Fruit fly (Drosophila melanogaster) whole organism, prepupa: ENCODE results near the gene aph-1.

Source experiments
- Blimp-1 ChIP-seq: fragments of 200-800 bp; sonication (Bioruptor generic); optimal IDR thresholded peaks from 3 replicates; lab custom pipeline; 2017; ENCODE audit warnings: missing biosample characterization, missing genetic modification characterization, mild to moderate bottlenecking, moderate library complexity, missing genetic modification reagents
- CG10631 ChIP-seq: fragments of 200-800 bp; sonication (Bioruptor generic); optimal IDR thresholded peaks from 2 replicates; lab custom pipeline; 2016; ENCODE audit warnings: missing biosample characterization, missing genetic modification characterization
- CG10669 ChIP-seq: fragments of 200-800 bp; sonication (Bioruptor generic); optimal IDR thresholded peaks from 3 replicates; lab custom pipeline; 2018; ENCODE audit warnings: missing biosample characterization, mild to moderate bottlenecking, missing genetic modification characterization, moderate library complexity
- CG11294 ChIP-seq: fragments of 200-800 bp; sonication (Bioruptor generic); IDR thresholded peaks from 2 replicates; pipeline ENCODE4 v1.3.6; 2022; ENCODE audit warnings: missing biosample characterization, missing genetic modification characterization
- CG15336 ChIP-seq: fragments of 200-800 bp; sonication (Bioruptor generic); IDR thresholded peaks from 2 replicates; pipeline ENCODE4 v1.3.6; 2022; ENCODE audit warnings: missing biosample characterization, missing genetic modification characterization
- CG1621 ChIP-seq: fragments of 200-800 bp; sonication (Bioruptor generic); optimal IDR thresholded peaks from 3 replicates; lab custom pipeline; 2018; ENCODE audit warnings: missing biosample characterization, mild to moderate bottlenecking, missing genetic modification characterization
- CG16779 ChIP-seq: fragments of 200-800 bp; sonication (Bioruptor generic); optimal IDR thresholded peaks from 3 replicates; lab custom pipeline; 2017; ENCODE audit warnings: missing biosample characterization, mild to moderate bottlenecking, missing genetic modification characterization
- CG3032 ChIP-seq: fragments of 200-800 bp; optimal IDR thresholded peaks from 2 replicates; lab custom pipeline; 2019; ENCODE audit warnings: missing biosample characterization, mild to moderate bottlenecking, missing genetic modification characterization, moderate library complexity
- CG31627 ChIP-seq: fragments of 200-800 bp; sonication (Bioruptor generic); optimal IDR thresholded peaks from 3 replicates; lab custom pipeline; 2016; ENCODE audit warnings: missing biosample characterization, missing genetic modification characterization
- CG32006 ChIP-seq: fragments of 200-800 bp; sonication (Bioruptor generic); optimal IDR thresholded peaks from 3 replicates; lab custom pipeline; 2017; ENCODE audit warnings: missing biosample characterization, mild to moderate bottlenecking, missing genetic modification characterization
- CG34406 ChIP-seq: fragments of 200-800 bp; sonication (Bioruptor generic); optimal IDR thresholded peaks from 3 replicates; lab custom pipeline; 2016; ENCODE audit warnings: missing biosample characterization, missing genetic modification characterization
- CG3919 ChIP-seq: fragments of 200-800 bp; sonication (Bioruptor generic); optimal IDR thresholded peaks from 3 replicates; lab custom pipeline; 2016; ENCODE audit warnings: missing biosample characterization, missing genetic modification characterization
- CG4318 ChIP-seq: fragments of 200-800 bp; sonication (Bioruptor generic); optimal IDR thresholded peaks from 3 replicates; lab custom pipeline; 2017; ENCODE audit warnings: missing biosample characterization, mild to moderate bottlenecking, missing genetic modification characterization
- CG6276 ChIP-seq: fragments of 200-800 bp; sonication (Bioruptor generic); optimal IDR thresholded peaks from 2 replicates; lab custom pipeline; 2017; ENCODE audit warnings: missing biosample characterization, mild to moderate bottlenecking, missing genetic modification characterization
- CG6808 ChIP-seq: fragments of 200-800 bp; sonication (Bioruptor generic); optimal IDR thresholded peaks from 3 replicates; lab custom pipeline; 2017; ENCODE audit warnings: missing biosample characterization, missing genetic modification characterization, mild to moderate bottlenecking, moderate library complexity, missing genetic modification reagents
- CG7368 ChIP-seq: fragments of 200-800 bp; sonication (Bioruptor generic); optimal IDR thresholded peaks from 3 replicates; lab custom pipeline; 2016; ENCODE audit warnings: missing biosample characterization, missing genetic modification characterization
- CG8319 ChIP-seq: fragments of 200-800 bp; sonication (Bioruptor generic); optimal IDR thresholded peaks from 3 replicates; lab custom pipeline; 2016; ENCODE audit warnings: missing biosample characterization, missing genetic modification characterization
- CG8632 ChIP-seq: fragments of 200-800 bp; sonication (Bioruptor generic); optimal IDR thresholded peaks from 3 replicates; lab custom pipeline; 2016; ENCODE audit warnings: missing biosample characterization, missing genetic modification characterization
- CG9139 ChIP-seq: fragments of 200-800 bp; sonication (Bioruptor generic); optimal IDR thresholded peaks from 3 replicates; lab custom pipeline; 2017; ENCODE audit warnings: missing biosample characterization, mild to moderate bottlenecking, missing genetic modification characterization
- Eip75B ChIP-seq: fragments of 200-800 bp; sonication (Bioruptor generic); optimal IDR thresholded peaks from 3 replicates; lab custom pipeline; 2016; ENCODE audit warnings: missing biosample characterization, missing genetic modification characterization
- Eip78C ChIP-seq: fragments of 200-800 bp; sonication (Bioruptor generic); peaks from one replicate; lab custom pipeline; 2016; ENCODE audit warnings: missing biosample characterization, missing genetic modification characterization
- Eip93F ChIP-seq: fragments of 200-800 bp; sonication (Bioruptor generic); optimal IDR thresholded peaks from 2 replicates; lab custom pipeline; 2016; ENCODE audit warnings: missing biosample characterization, mild to moderate bottlenecking, missing genetic modification characterization
- Ets21C ChIP-seq: fragments of 200-800 bp; sonication (Bioruptor generic); optimal IDR thresholded peaks from 3 replicates; lab custom pipeline; 2016; ENCODE audit warnings: missing biosample characterization, missing genetic modification characterization
- Ets96B ChIP-seq: fragments of 200-800 bp; optimal IDR thresholded peaks from 2 replicates; lab custom pipeline; 2019; ENCODE audit warnings: missing biosample characterization, mild to moderate bottlenecking, missing genetic modification characterization, moderate library complexity
- Gug ChIP-seq: fragments of 200-800 bp; sonication (Bioruptor generic); IDR thresholded peaks from 2 replicates; pipeline ENCODE4 v1.3.6; 2022; ENCODE audit warnings: missing biosample characterization, missing genetic modification characterization
- Hr38 ChIP-seq: sonication (Bioruptor generic); optimal IDR thresholded peaks from 2 replicates; lab custom pipeline; 2016; ENCODE audit warnings: missing biosample characterization, missing genetic modification characterization
- Hr4 ChIP-seq: fragments of 200-800 bp; sonication (Bioruptor generic); optimal IDR thresholded peaks from 3 replicates; lab custom pipeline; 2016; ENCODE audit warnings: missing biosample characterization, missing genetic modification characterization
- Lpt ChIP-seq: fragments of 200-800 bp; sonication (Bioruptor generic); optimal IDR thresholded peaks from 3 replicates; lab custom pipeline; 2016; ENCODE audit warnings: missing biosample characterization, missing genetic modification characterization
- Met ChIP-seq: fragments of 200-800 bp; sonication (Bioruptor generic); optimal IDR thresholded peaks from 3 replicates; lab custom pipeline; 2016; ENCODE audit warnings: missing biosample characterization, missing genetic modification characterization
- Smox ChIP-seq: fragments of 200-800 bp; sonication (Bioruptor generic); optimal IDR thresholded peaks from 3 replicates; lab custom pipeline; 2016; ENCODE audit warnings: missing biosample characterization, missing genetic modification characterization
- Sox102F ChIP-seq: fragments of 200-800 bp; sonication (Bioruptor generic); optimal IDR thresholded peaks from 2 replicates; lab custom pipeline; 2016; ENCODE audit warnings: missing biosample characterization, mild to moderate bottlenecking, missing genetic modification characterization
- Sox14 ChIP-seq: fragments of 200-800 bp; sonication (Bioruptor generic); optimal IDR thresholded peaks from 3 replicates; lab custom pipeline; 2016; ENCODE audit warnings: missing biosample characterization, missing genetic modification characterization
- Sox15 ChIP-seq: fragments of 200-800 bp; sonication (Bioruptor generic); optimal IDR thresholded peaks from 3 replicates; lab custom pipeline; 2016; ENCODE audit warnings: missing biosample characterization, missing genetic modification characterization
- achi ChIP-seq: fragments of 200-800 bp; sonication (Bioruptor generic); optimal IDR thresholded peaks from 3 replicates; lab custom pipeline; 2016; ENCODE audit warnings: missing biosample characterization, missing genetic modification characterization
- acj6 ChIP-seq: fragments of 200-800 bp; sonication (Bioruptor generic); optimal IDR thresholded peaks from 3 replicates; lab custom pipeline; 2016; ENCODE audit warnings: missing biosample characterization, missing genetic modification characterization
- cyc ChIP-seq: fragments of 200-800 bp; sonication (Bioruptor generic); optimal IDR thresholded peaks from 3 replicates; lab custom pipeline; 2016; ENCODE audit warnings: missing biosample characterization, missing genetic modification characterization
- dac ChIP-seq: fragments of 200-800 bp; sonication (Bioruptor generic); optimal IDR thresholded peaks from 2 replicates; lab custom pipeline; 2017; ENCODE audit warnings: missing biosample characterization, mild to moderate bottlenecking, missing genetic modification characterization
- esn ChIP-seq: fragments of 200-800 bp; sonication (Bioruptor generic); optimal IDR thresholded peaks from 2 replicates; lab custom pipeline; 2016; ENCODE audit warnings: missing biosample characterization, mild to moderate bottlenecking, missing genetic modification characterization, moderate library complexity
- fd59A ChIP-seq: fragments of 200-800 bp; sonication (Bioruptor generic); optimal IDR thresholded peaks from 2 replicates; lab custom pipeline; 2017; ENCODE audit warnings: missing biosample characterization, mild to moderate bottlenecking, missing genetic modification characterization, missing genetic modification reagents
- fd85E ChIP-seq: fragments of 200-800 bp; sonication (Bioruptor generic); optimal IDR thresholded peaks from 3 replicates; lab custom pipeline; 2016; ENCODE audit warnings: missing biosample characterization, missing genetic modification characterization
- fkh ChIP-seq: fragments of 200-800 bp; sonication (Bioruptor generic); optimal IDR thresholded peaks from 3 replicates; lab custom pipeline; 2017; ENCODE audit warnings: missing biosample characterization, mild to moderate bottlenecking, missing genetic modification characterization, moderate library complexity
- lz ChIP-seq: fragments of 200-800 bp; sonication (Bioruptor generic); optimal IDR thresholded peaks from 3 replicates; lab custom pipeline; 2016; ENCODE audit warnings: missing biosample characterization, missing genetic modification characterization
- net ChIP-seq: fragments of 200-800 bp; sonication (Bioruptor generic); optimal IDR thresholded peaks from 3 replicates; lab custom pipeline; 2016; ENCODE audit warnings: missing biosample characterization, missing genetic modification characterization
- pdm3 ChIP-seq: fragments of 200-800 bp; sonication (Bioruptor generic); optimal IDR thresholded peaks from 3 replicates; lab custom pipeline; 2016; ENCODE audit warnings: missing biosample characterization, missing genetic modification characterization
- salr ChIP-seq, 2 experiments: fragments of 200-800 bp; sonication (Bioruptor generic); optimal IDR thresholded peaks; 3 replicates each; lab custom pipeline; 2016 to 2018; ENCODE audit warnings: missing biosample characterization in 2 of 2, missing genetic modification characterization in 2 of 2, mild to moderate bottlenecking in 1 of 2
- ss ChIP-seq, 2 experiments: fragments of 200-800 bp; sonication (Bioruptor generic); optimal IDR thresholded peaks; 2 replicates in 1 of 2; 3 replicates in 1 of 2; lab custom pipeline; 2017 to 2018; ENCODE audit warnings: mild to moderate bottlenecking in 2 of 2, missing biosample characterization in 2 of 2, missing genetic modification characterization in 2 of 2, moderate library complexity in 1 of 2
- svp ChIP-seq: fragments of 200-800 bp; sonication (Bioruptor generic); peaks from one replicate; lab custom pipeline; 2016; ENCODE audit warnings: missing biosample characterization, missing genetic modification characterization
- topi ChIP-seq: fragments of 200-800 bp; sonication (Bioruptor generic); optimal IDR thresholded peaks from 3 replicates; lab custom pipeline; 2016; ENCODE audit warnings: missing biosample characterization, missing genetic modification characterization
- vri ChIP-seq: fragments of 200-800 bp; sonication (Bioruptor generic); optimal IDR thresholded peaks from 3 replicates; lab custom pipeline; 2016; ENCODE audit warnings: missing biosample characterization, mild to moderate bottlenecking, missing genetic modification characterization

aph-1 gene

dm6 chr2L:2757930-2758556 is 8.0 kb upstream of the aph-1 start:
- peak; percentile 15 for TF ChIP-seq svp
- no peak for TF ChIP-seq CG15336 (GFP tag; lab: Robert Waterston, UW)

- TF ChIP-seq CG31627 (peak; percentile 91), CG15336 (GFP tag; lab: Robert Waterston, UW) (peak; percentile 83), cyc (GFP tag; lab: Kevin White, UChicago) (peak; percentile 93), net (GFP tag; lab: Kevin White, UChicago) (peak; percentile 80), Hr38 (GFP tag; lab: Kevin White, UChicago) (no peak), Ets21C (peak; percentile 90), CG34406 (peak; percentile 80), fd85E (GFP tag; lab: Kevin White, UChicago) (peak; percentile 47), Sox15 (peak; percentile 83), CG32006 (GFP tag; lab: Kevin White, UChicago) (peak; percentile 84), Eip93F (GFP tag; lab: Kevin White, UChicago) (peak; percentile 87), CG16779 (peak; percentile 53), Gug (GFP tag; lab: Robert Waterston, UW) (peak; percentile 88), Smox (GFP tag; lab: Kevin White, UChicago) (peak; percentile 92), Lpt (peak; percentile 76), acj6 (GFP tag; lab: Kevin White, UChicago) (peak; percentile 93), esn (peak; percentile 93), CG10631 (peak; percentile 94), fkh (GFP tag; lab: Kevin White, UChicago) (peak; percentile 48), pdm3 (GFP tag; lab: Kevin White, UChicago) (peak; percentile 92), Ets96B (peak; percentile 89), CG6276 (GFP tag; lab: Kevin White, UChicago) (no peak), topi (peak; percentile 94), Eip75B (GFP tag; lab: Kevin White, UChicago) (peak; percentile 89), Blimp-1 (GFP tag; lab: Kevin White, UChicago) (peak; percentile 70), salr (GFP tag; optimal IDR thresholded peaks at IDR 0.05; lab: Kevin White, UChicago) (peak; percentile 67 to 79), CG3032 (peak; percentile 91), dac (peak; percentile 75), Met (GFP tag; lab: Kevin White, UChicago) (peak; percentile 92), lz (GFP tag; lab: Kevin White, UChicago) (peak; percentile 93), CG10669 (GFP tag; lab: Kevin White, UChicago) (peak; percentile 84), CG1621 (peak; percentile 83), CG9139 (GFP tag; lab: Kevin White, UChicago) (no peak), svp (peak; percentile 97), fd59A (GFP tag; lab: Kevin White, UChicago) (peak; percentile 69), achi (GFP tag; lab: Kevin White, UChicago) (peak; percentile 87), CG11294 (GFP tag; lab: Robert Waterston, UW) (peak; percentile 79; the same call in 1 of the 2 replicates), CG4318 (peak; percentile 76), CG3919 (peak; percentile 89), vri (GFP tag; lab: Kevin White, UChicago) (peak; percentile 88), CG6808 (GFP tag; lab: Kevin White, UChicago) (peak; percentile 74), ss (GFP tag; optimal IDR thresholded peaks at IDR 0.05; lab: Kevin White, UChicago) (peak; percentile 59 to 84), Sox102F (GFP tag; lab: Kevin White, UChicago) (peak; percentile 90), Eip78C (GFP tag; lab: Kevin White, UChicago) (peak; percentile 95), CG7368 (GFP tag; lab: Kevin White, UChicago) (peak; percentile 78), Hr4 (GFP tag; lab: Kevin White, UChicago) (peak; percentile 91), CG8632 (GFP tag; lab: Kevin White, UChicago) (peak; percentile 83), Sox14 (peak; percentile 91), CG8319 (peak; percentile 78)
These were observed 6.4 kb upstream of the aph-1 start, which contains the start of the genes HemK2, Snapin and Tnpo-SR for dm6 chr2L:2759654-2760053. HemK2 (minus strand) TSS chr2L:2759677. Snapin (minus strand) TSS chr2L:2759677. Tnpo-SR (plus strand) TSS chr2L:2759924.
